Worm (Caenorhabditis elegans) whole organism, late embryonic: ENCODE measurements around the gene tsen-2.

Experiments used
- C08G9.2 ChIP-seq: sonication (generic microtip); optimal IDR thresholded peaks from 2 replicates; lab custom pipeline; 2016; ENCODE audit warnings: mild to moderate bottlenecking, missing genetic modification characterization, moderate library complexity, missing compliant biosample characterization
- fax-1 ChIP-seq: sonication (generic microtip); optimal IDR thresholded peaks from 2 replicates; lab custom pipeline; 2016; ENCODE audit warnings: missing genotype, missing genetic modification characterization, missing compliant biosample characterization
- nfya-1 ChIP-seq: sonication (generic microtip); optimal IDR thresholded peaks from 2 replicates; lab custom pipeline; 2017; ENCODE audit warnings: missing genetic modification characterization, mild to moderate bottlenecking, missing compliant biosample characterization, antibody characterized with exemption, moderate library complexity
- tbx-2 ChIP-seq: sonication (generic microtip); optimal IDR thresholded peaks from 2 replicates; lab custom pipeline; 2016; ENCODE audit warnings: missing genetic modification characterization, missing compliant biosample characterization
- unc-42 ChIP-seq: sonication (generic microtip); optimal IDR thresholded peaks from 2 replicates; lab custom pipeline; 2016; ENCODE audit warnings: missing genotype, missing genetic modification characterization, missing compliant biosample characterization

DNA sequence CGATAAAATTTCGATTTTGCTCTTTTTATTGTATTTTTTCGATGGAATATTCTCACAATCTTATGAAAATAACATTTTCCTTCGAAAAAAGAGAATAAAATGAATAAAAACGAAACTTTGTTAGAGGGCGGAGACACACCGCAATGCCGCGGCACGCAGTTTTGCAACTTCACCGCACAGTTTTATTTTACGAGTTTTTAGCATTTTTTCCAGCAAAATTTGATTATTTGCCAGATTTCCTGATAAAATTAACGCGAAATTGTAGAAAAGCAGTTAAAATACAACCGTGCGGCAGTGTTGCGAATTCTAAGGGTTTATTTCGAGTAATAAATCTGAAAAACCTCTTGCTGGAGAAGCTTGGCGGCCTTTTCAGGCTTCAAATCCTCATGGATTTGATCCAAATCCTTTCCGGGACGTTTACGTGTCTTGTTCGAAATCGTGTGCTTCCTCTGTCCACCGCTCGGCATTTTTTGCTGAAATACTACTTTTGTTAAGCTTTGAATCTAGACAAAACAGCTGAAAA, 20.2 kb upstream of the tsen-2 start, which contains the start of gene znf-593:
- TF ChIP-seq nfya-1 (no peak), C08G9.2 (no peak), unc-42 (tag; lab: Kevin White, UChicago) (no peak), fax-1 (tag; lab: Kevin White, UChicago) (no peak), tbx-2 (no peak)
